Fruit fly (Drosophila melanogaster): Measurements from ENCODE around the gene CG31198.
A peak's percentile ranks its signal among the peaks of the same experiment; 100 is the strongest.

CG31198 gene

DNA sequence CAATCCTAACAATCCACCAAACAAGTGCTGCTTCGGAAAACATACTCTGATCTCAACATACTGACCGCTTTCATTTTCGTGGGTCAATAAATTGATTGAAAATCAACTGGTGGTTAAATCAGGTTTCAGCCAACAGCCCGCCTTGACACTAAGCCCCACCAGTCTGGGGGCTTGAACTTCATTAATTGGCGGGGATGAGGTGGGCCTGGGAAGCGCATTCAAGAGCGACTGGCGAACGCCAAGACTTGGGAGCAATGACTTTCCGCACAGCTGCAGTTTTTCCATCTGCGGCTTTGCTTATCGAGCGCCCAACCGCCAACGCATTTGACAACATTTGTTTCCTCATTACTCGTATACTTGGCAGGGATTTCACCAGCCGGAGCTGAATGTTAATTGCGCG, 27.5 kb upstream of the CG31198 start:
- TF ChIP-seq Met (GFP tag; optimal IDR thresholded peaks at IDR 0.05): no peak
- no peak for TF ChIP-seq cyc (GFP tag; optimal IDR thresholded peaks at IDR 0.05)
- no peak for TF ChIP-seq CG6854 (GFP tag; optimal IDR thresholded peaks at IDR 0.05)
- no peak for TF ChIP-seq Eip75B (GFP tag; optimal IDR thresholded peaks at IDR 0.05)
- TF ChIP-seq Sox14 (GFP tag; optimal IDR thresholded peaks at IDR 0.05): no peak

DNA sequence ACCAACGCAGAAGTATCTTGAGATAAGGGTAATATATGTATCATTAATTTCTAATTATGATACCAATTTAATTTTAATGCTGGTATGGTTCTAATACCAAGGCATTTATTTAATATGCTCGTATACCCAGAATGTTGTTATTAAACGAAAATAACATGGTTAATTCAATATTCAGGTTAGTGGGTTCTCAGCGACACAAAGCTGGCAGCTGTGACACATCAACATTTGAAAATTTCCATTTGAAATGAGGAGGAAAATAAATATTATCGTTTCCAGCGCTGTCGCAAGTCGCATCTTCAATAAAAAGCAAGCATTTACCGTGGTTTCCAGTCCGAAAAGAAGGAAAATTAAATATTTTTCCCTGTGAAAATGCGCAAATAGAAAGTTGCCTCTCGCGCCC, 23.2 kb upstream of the CG31198 start:
- TF ChIP-seq Smox (GFP tag; optimal IDR thresholded peaks at IDR 0.05) (no peak), CG9139 (GFP tag; optimal IDR thresholded peaks at IDR 0.05) (no peak), topi (GFP tag; optimal IDR thresholded peaks at IDR 0.05) (no peak), Eip78C (GFP tag) (no peak), CG6276 (GFP tag; optimal IDR thresholded peaks at IDR 0.05) (no peak), CG1621 (tag; optimal IDR thresholded peaks at IDR 0.05) (no peak), CG15336 (GFP tag; IDR thresholded peaks at IDR 0.05) (no peak), CG16779 (tag; optimal IDR thresholded peaks at IDR 0.05) (no peak), svp (GFP tag) (no peak), acj6 (GFP tag; optimal IDR thresholded peaks at IDR 0.05) (no peak), Gug (GFP tag; IDR thresholded peaks at IDR 0.05) (no peak), CG8119 (GFP tag; IDR thresholded peaks at IDR 0.05) (no peak), CG10669 (GFP tag; optimal IDR thresholded peaks at IDR 0.05) (no peak), fd85E (GFP tag; optimal IDR thresholded peaks at IDR 0.05) (no peak), ss (GFP tag; optimal IDR thresholded peaks at IDR 0.05) (no peak)

DNA sequence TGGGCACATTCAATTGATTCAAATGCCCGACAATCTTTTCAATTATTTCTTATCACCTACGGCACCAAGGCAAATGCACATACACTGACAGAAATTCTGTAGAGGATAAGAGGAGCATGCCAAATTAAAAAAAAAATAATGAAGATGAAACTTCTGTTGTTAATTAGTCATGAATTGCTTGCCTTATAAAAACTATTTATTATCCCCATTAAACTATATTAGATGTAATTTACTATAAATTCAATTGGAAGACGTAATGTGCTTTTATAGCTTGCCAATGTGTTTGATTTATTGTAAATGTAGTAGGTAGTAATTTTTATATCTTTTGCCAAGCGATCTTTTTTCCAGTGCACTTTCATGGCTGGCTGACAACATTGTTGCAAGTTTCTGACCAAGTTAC, 22.4 kb upstream of the CG31198 start:
- TF ChIP-seq Sox14 (GFP tag; optimal IDR thresholded peaks at IDR 0.05) (no peak), Met (GFP tag; optimal IDR thresholded peaks at IDR 0.05) (no peak), Lpt (GFP tag; optimal IDR thresholded peaks at IDR 0.05) (no peak), CG11902 (GFP tag; optimal IDR thresholded peaks at IDR 0.05) (no peak), achi (GFP tag; optimal IDR thresholded peaks at IDR 0.05) (peak; percentile 10), CG9139 (GFP tag; optimal IDR thresholded peaks at IDR 0.05) (no peak), CG4318 (GFP tag; optimal IDR thresholded peaks at IDR 0.05) (peak; percentile 41), CG16779 (tag; optimal IDR thresholded peaks at IDR 0.05) (no peak), CG8319 (GFP tag; optimal IDR thresholded peaks at IDR 0.05) (no peak), vri (GFP tag; optimal IDR thresholded peaks at IDR 0.05) (no peak), salr (GFP tag; optimal IDR thresholded peaks at IDR 0.05) (no peak), CG6276 (GFP tag; optimal IDR thresholded peaks at IDR 0.05) (no peak), CG8119 (GFP tag; IDR thresholded peaks at IDR 0.05) (peak; percentile 74), Sox15 (GFP tag; optimal IDR thresholded peaks at IDR 0.05) (no peak), fd85E (GFP tag; optimal IDR thresholded peaks at IDR 0.05) (no peak), eg (GFP tag; IDR thresholded peaks at IDR 0.05) (peak; percentile 57; the same call in 2 of the 3 replicates), Gug (GFP tag; IDR thresholded peaks at IDR 0.05) (peak; percentile 39; the same call in 1 of the 2 replicates), CG15336 (GFP tag; IDR thresholded peaks at IDR 0.05) (peak; percentile 72), CG6163 (GFP tag; IDR thresholded peaks at IDR 0.05) (0 out of 3 replicates have a peak, but pooled peaks have one; percentile 42), Smox (GFP tag; optimal IDR thresholded peaks at IDR 0.05) (no peak), Hr38 (GFP tag; optimal IDR thresholded peaks at IDR 0.05) (no peak), Sox102F (GFP tag; optimal IDR thresholded peaks at IDR 0.05) (no peak), Hr39 (GFP tag; optimal IDR thresholded peaks at IDR 0.05) (no peak), dsx (GFP tag; optimal IDR thresholded peaks at IDR 0.05; ENCODE audit: poor library complexity, severe bottlenecking) (peak; percentile 8), CG11762 (GFP tag; optimal IDR thresholded peaks at IDR 0.05; ENCODE audit: insufficient read depth) (no peak), Hr4 (GFP tag; optimal IDR thresholded peaks at IDR 0.05) (peak; percentile 71), CG32006 (GFP tag; optimal IDR thresholded peaks at IDR 0.05) (peak; percentile 73), pdm3 (GFP tag; optimal IDR thresholded peaks at IDR 0.05) (peak; percentile 23), Eip78C (GFP tag) (peak; percentile 59), topi (GFP tag; optimal IDR thresholded peaks at IDR 0.05) (no peak)

Data from whole organism, prepupa.